Worm (Caenorhabditis elegans): ENCODE results near the gene ZC250.2.

DNA sequence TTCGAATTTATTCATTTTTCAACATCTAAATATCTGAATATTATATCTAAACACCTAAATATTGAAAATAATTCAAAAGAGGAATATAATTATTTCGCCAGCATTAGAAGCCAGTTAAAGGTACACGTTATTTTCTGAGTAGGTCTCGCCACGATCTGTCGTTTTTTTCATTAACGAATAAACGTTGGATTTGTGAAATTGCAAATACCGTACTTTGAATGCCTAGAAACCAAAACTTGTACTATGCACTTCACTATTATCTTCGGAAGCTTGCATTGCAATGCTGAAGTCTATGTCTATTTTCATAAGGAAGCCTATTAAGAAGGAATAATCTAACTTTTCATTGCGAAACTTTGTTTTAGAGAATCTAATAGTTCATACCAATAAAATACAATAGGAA is 19.6 kb upstream of the ZC250.2 start:
- TF ChIP-seq spr-3 (GFP tag; optimal IDR thresholded peaks at IDR 0.05) = no peak
- TF ChIP-seq R02D3.7 (tag; optimal IDR thresholded peaks at IDR 0.05) = no peak
